Fruit fly (Drosophila melanogaster): ENCODE results near the gene CG31522.

CG31522 gene

DNA sequence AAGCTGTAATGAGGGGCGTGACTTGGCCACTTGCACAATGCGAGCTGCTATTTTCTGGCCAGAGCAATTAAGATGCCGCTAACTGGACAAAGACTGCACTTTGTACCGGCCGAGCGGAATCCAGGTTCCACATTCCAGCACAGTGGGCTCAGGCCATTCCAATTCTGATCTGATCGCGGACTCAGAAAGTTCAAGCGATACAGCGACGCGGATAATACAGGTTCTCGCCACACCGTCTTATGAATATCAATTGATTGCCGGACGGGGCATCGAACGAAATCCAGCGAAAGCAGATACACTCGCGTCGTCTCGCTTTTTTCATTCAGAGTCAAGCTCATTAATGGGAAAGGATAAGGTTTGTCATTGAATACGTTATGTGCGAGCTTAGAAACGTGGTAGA, 6.2 kb upstream of the CG31522 start:
- TF ChIP-seq CG18619 (GFP tag; optimal IDR thresholded peaks at IDR 0.05) (no peak), unpg (GFP tag; optimal IDR thresholded peaks at IDR 0.05) (no peak), CG13287 (GFP tag; IDR thresholded peaks at IDR 0.05; ENCODE audit: partially characterized antibody) (no peak), unc-4 (GFP tag; IDR thresholded peaks at IDR 0.05; ENCODE audit: partially characterized antibody) (no peak), CG9437 (GFP tag; optimal IDR thresholded peaks at IDR 0.05) (no peak), CG7271 (tag; optimal IDR thresholded peaks at IDR 0.05) (no peak), Dbx (GFP tag; IDR thresholded peaks at IDR 0.05) (no peak), stc (GFP tag; IDR thresholded peaks at IDR 0.05) (no peak), CG18476 (GFP tag; optimal IDR thresholded peaks at IDR 0.05) (no peak), sd (tag; optimal IDR thresholded peaks at IDR 0.05) (peak; percentile 91), z (GFP tag; IDR thresholded peaks at IDR 0.05) (no peak), dmrt99B (tag; optimal IDR thresholded peaks at IDR 0.05) (no peak), CG4404 (GFP tag; IDR thresholded peaks at IDR 0.05) (no peak), chinmo (GFP tag; IDR thresholded peaks at IDR 0.05; ENCODE audit: partially characterized antibody) (0 out of 4 replicates have a peak, but pooled peaks have one; percentile 16), CG11504 (tag; optimal IDR thresholded peaks at IDR 0.05) (no peak), CG31224 (GFP tag; IDR thresholded peaks at IDR 0.05) (no peak), CG9727 (GFP tag; optimal IDR thresholded peaks at IDR 0.05) (no peak), vvl (GFP tag; IDR thresholded peaks at IDR 0.05) (peak; percentile 31; the same call in 1 of the 2 replicates), CG11723 (GFP tag; optimal IDR thresholded peaks at IDR 0.05) (no peak), Usf (GFP tag; optimal IDR thresholded peaks at IDR 0.05) (no peak), Ets65A (GFP tag) (peak; percentile 77), HLHmδ (GFP tag; optimal IDR thresholded peaks at IDR 0.05) (no peak), nmo (GFP tag; optimal IDR thresholded peaks at IDR 0.05) (no peak), CG13894 (tag; optimal IDR thresholded peaks at IDR 0.05) (no peak), Dfd (GFP tag; optimal IDR thresholded peaks at IDR 0.05) (no peak), nom (GFP tag; optimal IDR thresholded peaks at IDR 0.05) (peak; percentile 84), Blimp-1 (GFP tag; optimal IDR thresholded peaks at IDR 0.05) (peak; percentile 28), HLH54F (GFP tag; optimal IDR thresholded peaks at IDR 0.05) (no peak)

DNA sequence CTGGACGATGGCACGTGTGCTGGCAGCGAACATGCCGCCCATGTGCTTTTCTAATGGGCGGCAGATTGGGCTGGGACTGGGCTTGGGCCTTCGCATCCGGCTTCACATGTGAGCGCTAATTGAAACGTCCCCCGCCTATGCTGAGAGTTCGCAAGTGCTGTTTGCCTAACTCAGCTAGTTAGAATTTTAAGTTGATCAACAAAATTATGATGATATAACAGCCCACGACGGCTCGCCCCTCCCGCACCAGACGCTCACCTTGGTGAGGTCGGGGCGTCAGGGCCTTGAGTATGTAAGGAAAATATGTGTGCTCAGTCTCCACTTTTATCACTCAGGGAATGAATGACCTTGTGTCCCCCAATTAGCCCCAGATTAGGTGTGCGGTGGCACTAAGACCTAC, 4.2 kb upstream of the CG31522 start:
- peak in 1 of 2 experiments; percentile 73 for TF ChIP-seq Pdp1 (GFP tag; optimal IDR thresholded peaks at IDR 0.05)
- TF ChIP-seq CG10147 (GFP tag; optimal IDR thresholded peaks at IDR 0.05): no peak
- TF ChIP-seq CG15696 (tag; optimal IDR thresholded peaks at IDR 0.05): no peak
- no peak for TF ChIP-seq mirr (GFP tag; optimal IDR thresholded peaks at IDR 0.05)
- peak; percentile 14 for TF ChIP-seq ftz-f1 (GFP tag; optimal IDR thresholded peaks at IDR 0.05)
- no peak for TF ChIP-seq lov (optimal IDR thresholded peaks at IDR 0.05)
- 0 out of 3 replicates have a peak, but pooled peaks have one; percentile 4 for TF ChIP-seq lov (GFP tag; IDR thresholded peaks at IDR 0.05)
- TF ChIP-seq CG11247 (GFP tag; IDR thresholded peaks at IDR 0.05): no peak
- no peak for TF ChIP-seq ssp (GFP tag; IDR thresholded peaks at IDR 0.05)
- no peak for TF ChIP-seq Stat92E (GFP tag; optimal IDR thresholded peaks at IDR 0.05)
- TF ChIP-seq aop (GFP tag; IDR thresholded peaks at IDR 0.05): no peak
- no peak for TF ChIP-seq Eip74EF (GFP tag; optimal IDR thresholded peaks at IDR 0.05)
- no peak for TF ChIP-seq pum (GFP tag; optimal IDR thresholded peaks at IDR 0.05)
- peak; percentile 15 for TF ChIP-seq cwo (GFP tag; optimal IDR thresholded peaks at IDR 0.05)
- TF ChIP-seq Hmr (GFP tag; optimal IDR thresholded peaks at IDR 0.05): no peak
